Worm (Caenorhabditis elegans): ENCODE results near the gene K07C11.8.
A peak's percentile ranks its signal among the peaks of the same experiment; 100 is the strongest.

K07C11.8 gene

ce11 chrV:8217661-8218265 is at the start of gene K07C11.8:
K07C11.8 (minus strand) TSS chrV:8217884.
- TF ChIP-seq rnt-1 (tag; optimal IDR thresholded peaks at IDR 0.05) (no peak), fkh-4 (tag; optimal IDR thresholded peaks at IDR 0.05; ENCODE audit: borderline replicate concordance) (peak; percentile 23), dsc-1 (tag; optimal IDR thresholded peaks at IDR 0.05) (peak; percentile 88), fkh-10 (GFP tag; optimal IDR thresholded peaks at IDR 0.05) (peak; percentile 51), ztf-11 (tag; optimal IDR thresholded peaks at IDR 0.05) (no peak), lin-14 (GFP tag; optimal IDR thresholded peaks at IDR 0.05) (peak; percentile 56), pqm-1 (tag; optimal IDR thresholded peaks at IDR 0.05) (no peak), blmp-1 (tag; optimal IDR thresholded peaks at IDR 0.05) (no peak), lin-35 (GFP tag; optimal IDR thresholded peaks at IDR 0.05) (peak in 1 of 2 experiments; percentile 13), jun-1 (tag; optimal IDR thresholded peaks at IDR 0.05) (no peak), nhr-71 (tag; optimal IDR thresholded peaks at IDR 0.05) (peak; percentile 10), efl-1 (optimal IDR thresholded peaks at IDR 0.05) (no peak), efl-1 (GFP tag; optimal IDR thresholded peaks at IDR 0.05 in 1 of 2) (peak in 1 of 2 experiments; percentile 82), sptf-1 (tag; optimal IDR thresholded peaks at IDR 0.05) (no peak), mdl-1 (tag; optimal IDR thresholded peaks at IDR 0.05) (no peak), ama-1 (optimal IDR thresholded peaks at IDR 0.05) (no peak)

ce11 chrV:8267275-8267674 is 49.6 kb upstream of the K07C11.8 start:
- TF ChIP-seq dpl-1 (GFP tag; optimal IDR thresholded peaks at IDR 0.05) (no peak), nhr-237 (tag; optimal IDR thresholded peaks at IDR 0.05) (no peak), isw-1 (GFP tag; IDR thresholded peaks at IDR 0.05) (no peak), fkh-10 (GFP tag; optimal IDR thresholded peaks at IDR 0.05) (no peak), ceh-90 (tag; optimal IDR thresholded peaks at IDR 0.05) (no peak), nhr-11 (tag; optimal IDR thresholded peaks at IDR 0.05) (no peak), ceh-88 (GFP tag; IDR thresholded peaks at IDR 0.05) (no peak), fkh-8 (tag; optimal IDR thresholded peaks at IDR 0.05) (no peak), aly-2 (tag; optimal IDR thresholded peaks at IDR 0.05) (peak; percentile 64), lin-35 (GFP tag; optimal IDR thresholded peaks at IDR 0.05) (peak in 1 of 2 experiments; percentile 31), jun-1 (tag; optimal IDR thresholded peaks at IDR 0.05) (peak; percentile 13), ztf-4 (tag; optimal IDR thresholded peaks at IDR 0.05) (no peak), pqm-1 (tag; optimal IDR thresholded peaks at IDR 0.05) (no peak), unc-98 (GFP tag; IDR thresholded peaks at IDR 0.05) (no peak), unc-86 (tag; optimal IDR thresholded peaks at IDR 0.05) (no peak), mab-9 (GFP tag; IDR thresholded peaks at IDR 0.05) (no peak), C04F5.9 (tag; optimal IDR thresholded peaks at IDR 0.05) (no peak), zip-4 (GFP tag; optimal IDR thresholded peaks at IDR 0.05) (no peak), mef-2 (tag; optimal IDR thresholded peaks at IDR 0.05) (no peak), nhr-90 (tag; optimal IDR thresholded peaks at IDR 0.05; ENCODE audit: poor library complexity) (no peak), rnt-1 (tag; optimal IDR thresholded peaks at IDR 0.05) (no peak), vab-15 (tag; optimal IDR thresholded peaks at IDR 0.05) (no peak), elt-3 (tag; optimal IDR thresholded peaks at IDR 0.05) (no peak), zag-1 (tag; optimal IDR thresholded peaks at IDR 0.05) (no peak), elt-2 (tag; optimal IDR thresholded peaks at IDR 0.05) (peak; percentile 95), nhr-28 (tag; optimal IDR thresholded peaks at IDR 0.05) (no peak), C34B4.2 (tag; optimal IDR thresholded peaks at IDR 0.05) (no peak), pax-3 (tag; optimal IDR thresholded peaks at IDR 0.05) (no peak), tlp-1 (tag; optimal IDR thresholded peaks at IDR 0.05) (peak; percentile 87), nhr-12 (tag; optimal IDR thresholded peaks at IDR 0.05) (no peak), hlh-17 (GFP tag; optimal IDR thresholded peaks at IDR 0.05; ENCODE audit: borderline replicate concordance) (no peak), lin-13 (GFP tag; optimal IDR thresholded peaks at IDR 0.05) (no peak), nhr-85 (tag) (no peak)
